Worm (Caenorhabditis elegans): ENCODE results near the gene C15B12.2.

Gene C15B12.2

ce11 chrX:6437545-6437944, 25.7 kb upstream of the C15B12.2 start, which contains the start of gene K10C2.8:
K10C2.8 (minus strand) TSS chrX:6437645.
- TF ChIP-seq tlf-1 (GFP tag; optimal IDR thresholded peaks at IDR 0.05) (no peak), F23B12.7 (tag; optimal IDR thresholded peaks at IDR 0.05; ENCODE audit: insufficient read depth) (no peak), pbrm-1 (GFP tag; IDR thresholded peaks at IDR 0.05) (no peak), aptf-3 (GFP tag; IDR thresholded peaks at IDR 0.05) (no peak), snpc-3.4 (tag; optimal IDR thresholded peaks at IDR 0.05) (no peak), rcor-1 (GFP tag; IDR thresholded peaks at IDR 0.05) (no peak), repo-1 (tag; optimal IDR thresholded peaks at IDR 0.05) (no peak), F10E7.11 (tag; optimal IDR thresholded peaks at IDR 0.05) (no peak), ekl-4 (GFP tag; IDR thresholded peaks at IDR 0.05) (no peak), let-607 (tag; optimal IDR thresholded peaks at IDR 0.05) (no peak), nfya-2 (GFP tag; IDR thresholded peaks at IDR 0.05) (no peak), ccch-3 (GFP tag; optimal IDR thresholded peaks at IDR 0.05) (no peak), pha-4 (tag; optimal IDR thresholded peaks at IDR 0.05) (no peak), gei-17 (GFP tag; optimal IDR thresholded peaks at IDR 0.05) (no peak), lin-40 (tag; optimal IDR thresholded peaks at IDR 0.05) (no peak), lir-1 (GFP tag; conservative IDR thresholded peaks at IDR 0.05) (no peak), C06A6.2 (GFP tag; conservative IDR thresholded peaks at IDR 0.05) (no peak), nhr-90 (tag; optimal IDR thresholded peaks at IDR 0.05) (no peak)

DNA sequence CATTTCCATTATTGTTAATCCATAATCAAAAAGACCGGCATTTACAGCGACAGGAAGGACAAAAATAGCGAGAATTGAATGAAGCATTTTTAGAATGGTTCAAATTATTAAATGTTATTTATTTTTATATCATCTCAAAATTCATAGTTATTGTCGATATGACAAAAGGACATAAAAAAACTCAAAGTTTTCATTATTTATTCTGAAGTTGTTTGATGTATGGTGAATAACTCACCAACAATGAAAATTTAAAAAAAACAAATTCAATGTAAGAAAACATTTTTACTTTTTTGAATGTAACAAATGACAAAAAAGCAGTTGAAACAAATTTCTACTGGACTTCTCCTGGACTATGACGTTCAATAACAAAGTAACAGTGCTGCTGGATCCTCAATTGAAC, 22.7 kb upstream of the C15B12.2 start, which contains the start of gene K10C2.14:
K10C2.14 (minus strand) TSS at position 101 of the 400 bp plus-strand sequence.
- TF ChIP-seq zfh-2 (GFP tag; conservative IDR thresholded peaks at IDR 0.05) = no peak

DNA sequence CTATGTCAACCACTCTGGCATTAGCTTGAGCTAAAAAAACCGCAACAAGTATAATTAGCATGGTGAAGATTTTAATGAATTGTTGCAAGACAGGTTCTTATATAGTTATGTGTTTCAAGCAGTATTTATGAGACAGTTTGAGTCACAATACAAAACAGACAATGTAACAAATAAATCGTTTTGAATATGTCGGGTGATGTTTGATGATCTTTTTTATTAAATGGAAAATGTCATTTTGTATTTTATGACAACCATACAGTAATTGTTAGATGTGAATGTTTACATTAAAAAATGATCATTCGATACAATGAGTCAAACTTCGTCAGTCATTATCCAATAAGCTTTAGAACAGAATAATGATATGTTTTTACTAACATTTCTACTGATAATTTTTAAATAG, 19.8 kb upstream of the C15B12.2 start, which contains the start of gene K10C2.7:
K10C2.7 (minus strand) TSS at position 101 of the 400 bp plus-strand sequence.
- no peak for TF ChIP-seq dox-1 (GFP tag; IDR thresholded peaks at IDR 0.05)
- no peak for TF ChIP-seq pbrm-1 (GFP tag; IDR thresholded peaks at IDR 0.05)

- TF ChIP-seq F33H1.4 (GFP tag; IDR thresholded peaks at IDR 0.05) (no peak), nhr-80 (tag; optimal IDR thresholded peaks at IDR 0.05) (peak; percentile 23), K11D2.4 (GFP tag; IDR thresholded peaks at IDR 0.05) (no peak)
Measured at ce11 chrX:6445239-6445638, 18.0 kb upstream of the C15B12.2 start.

DNA sequence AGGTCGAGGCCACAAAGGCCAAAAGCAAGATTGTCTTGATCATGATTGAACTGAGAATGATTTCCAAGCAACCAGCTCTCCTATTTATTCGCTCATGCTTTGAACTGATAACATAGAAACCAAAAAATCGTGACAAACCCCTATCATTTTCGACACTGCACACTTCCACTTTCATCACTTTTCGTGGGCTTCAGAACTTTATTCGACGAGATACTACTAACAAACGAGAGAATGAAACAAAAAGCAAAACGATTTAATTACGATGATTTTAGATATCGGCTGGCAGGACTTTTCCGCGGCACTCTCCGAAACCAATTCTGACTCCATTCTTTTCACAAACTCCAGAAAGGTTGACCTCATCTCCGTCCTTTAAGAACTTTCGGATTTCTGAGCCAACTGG, 16.6 kb upstream of the C15B12.2 start, which contains the start of gene asp-14:
asp-14 (minus strand) TSS at position 101 of the 400 bp plus-strand sequence.
- TF ChIP-seq hsf-1 (GFP tag; IDR thresholded peaks at IDR 0.05) (no peak), tlf-1 (GFP tag; optimal IDR thresholded peaks at IDR 0.05) (no peak), ztf-25 (GFP tag; IDR thresholded peaks at IDR 0.05) (no peak)

- TF ChIP-seq ama-1 (optimal IDR thresholded peaks at IDR 0.05) (no peak), ama-1 (GFP tag; optimal IDR thresholded peaks at IDR 0.05) (no peak), bed-1 (GFP tag; IDR thresholded peaks at IDR 0.05) (no peak), nfya-1 (tag; optimal IDR thresholded peaks at IDR 0.05; ENCODE audit: borderline replicate concordance, insufficient read depth) (no peak), repo-1 (tag; optimal IDR thresholded peaks at IDR 0.05) (no peak), lin-40 (tag; optimal IDR thresholded peaks at IDR 0.05) (peak; percentile 69), ceh-58 (GFP tag; IDR thresholded peaks at IDR 0.05) (no peak), ztf-22 (GFP tag; optimal IDR thresholded peaks at IDR 0.05) (no peak), atf-7 (tag; optimal IDR thresholded peaks at IDR 0.05) (peak; percentile 46), mxl-1 (tag; optimal IDR thresholded peaks at IDR 0.05) (no peak), gei-17 (GFP tag; optimal IDR thresholded peaks at IDR 0.05) (peak; percentile 34), B0019.2 (GFP tag; conservative IDR thresholded peaks at IDR 0.05) (no peak), hmg-1.2 (GFP tag; IDR thresholded peaks at IDR 0.05) (peak; percentile 63), mes-4 (tag; optimal IDR thresholded peaks at IDR 0.05) (no peak), somi-1 (GFP tag; optimal IDR thresholded peaks at IDR 0.05) (peak; percentile 39), unc-62 (GFP tag; optimal IDR thresholded peaks at IDR 0.05) (peak; percentile 71), madf-3 (GFP tag; IDR thresholded peaks at IDR 0.05) (no peak), cebp-2 (GFP tag; IDR thresholded peaks at IDR 0.05) (no peak), ztf-28 (GFP tag; IDR thresholded peaks at IDR 0.05) (no peak)
Measured at ce11 chrX:6448866-6449400, 14.3 kb upstream of the C15B12.2 start, which contains the start of gene fah-1. fah-1 (minus strand) TSS chrX:6448916.

Data from whole organism, young adult.